Fruit fly (Drosophila melanogaster): ENCODE results near the gene wupA.

dm6 chrX:18084614-18085469 is 31.9 kb downstream of the wupA start:
- TF ChIP-seq sisA (GFP tag; IDR thresholded peaks at IDR 0.05), result no peak
- TF ChIP-seq CG8089 (GFP tag; optimal IDR thresholded peaks at IDR 0.05), result no peak
- no peak for TF ChIP-seq Blimp-1 (GFP tag; optimal IDR thresholded peaks at IDR 0.05)
- no peak for TF ChIP-seq CG11695 (GFP tag; IDR thresholded peaks at IDR 0.05)
